Fruit fly (Drosophila melanogaster): ENCODE results near the gene Caf1-180.

The Caf1-180 gene

dm6 chrX:8627171-8627570, 21.1 kb upstream of the Caf1-180 start (continued):
- TF ChIP-seq CG2129 (GFP tag; IDR thresholded peaks at IDR 0.05; ENCODE audit: partially characterized antibody), result no peak
- peak; percentile 56 for TF ChIP-seq Mad (GFP tag; optimal IDR thresholded peaks at IDR 0.05)
- no peak for TF ChIP-seq BtbVII (GFP tag; optimal IDR thresholded peaks at IDR 0.05)
- peak; percentile 75 for TF ChIP-seq CG1233 (GFP tag; optimal IDR thresholded peaks at IDR 0.05)
- peak; percentile 36 for TF ChIP-seq CG14965 (GFP tag; optimal IDR thresholded peaks at IDR 0.05; ENCODE audit: borderline replicate concordance)
- no peak for TF ChIP-seq Doc2 (GFP tag; IDR thresholded peaks at IDR 0.05)
- TF ChIP-seq Chrac-16 (GFP tag; optimal IDR thresholded peaks at IDR 0.05), result peak; percentile 53
- peak; percentile 6 for TF ChIP-seq CG9437 (GFP tag; optimal IDR thresholded peaks at IDR 0.05)
- TF ChIP-seq CG6854 (GFP tag; optimal IDR thresholded peaks at IDR 0.05), result no peak
- TF ChIP-seq grn (GFP tag; optimal IDR thresholded peaks at IDR 0.05), result no peak
- TF ChIP-seq gsb (GFP tag; IDR thresholded peaks at IDR 0.05), result no peak
- no peak for TF ChIP-seq Dip3 (GFP tag; optimal IDR thresholded peaks at IDR 0.05)
- TF ChIP-seq repo (GFP tag; optimal IDR thresholded peaks at IDR 0.05), result no peak
- TF ChIP-seq ssp (GFP tag; IDR thresholded peaks at IDR 0.05), result peak; percentile 69
- peak; percentile 77 for TF ChIP-seq CG12391 (tag; optimal IDR thresholded peaks at IDR 0.05)
- peak; percentile 75 for TF ChIP-seq ATbp (GFP tag; optimal IDR thresholded peaks at IDR 0.05)
- TF ChIP-seq D19B (GFP tag; optimal IDR thresholded peaks at IDR 0.05), result no peak
- peak; percentile 58 for TF ChIP-seq CG11398 (GFP tag; optimal IDR thresholded peaks at IDR 0.05)
- no peak for TF ChIP-seq sr (GFP tag; IDR thresholded peaks at IDR 0.05)
- peak; percentile 86 for TF ChIP-seq slp2 (GFP tag; optimal IDR thresholded peaks at IDR 0.05)
- TF ChIP-seq unpg (GFP tag; optimal IDR thresholded peaks at IDR 0.05), result peak; percentile 75
- peak; percentile 60 for TF ChIP-seq CG7556 (GFP tag; optimal IDR thresholded peaks at IDR 0.05)
- TF ChIP-seq rib (GFP tag; IDR thresholded peaks at IDR 0.05), result no peak
- TF ChIP-seq CG15696 (tag; optimal IDR thresholded peaks at IDR 0.05), result peak; percentile 70
- TF ChIP-seq pho (GFP tag; optimal IDR thresholded peaks at IDR 0.05), result no peak
- TF ChIP-seq Hr3 (GFP tag; optimal IDR thresholded peaks at IDR 0.05), result peak; percentile 60
- no peak for TF ChIP-seq bbx (GFP tag; IDR thresholded peaks at IDR 0.05; ENCODE audit: partially characterized antibody)
- TF ChIP-seq CG12744 (GFP tag; optimal IDR thresholded peaks at IDR 0.05), result no peak
- no peak for TF ChIP-seq MESR4 (GFP tag; optimal IDR thresholded peaks at IDR 0.05)
- no peak for TF ChIP-seq CG10565 (GFP tag; optimal IDR thresholded peaks at IDR 0.05)
- no peak for TF ChIP-seq cad (GFP tag; optimal IDR thresholded peaks at IDR 0.05)
- TF ChIP-seq HmgD (GFP tag; optimal IDR thresholded peaks at IDR 0.05), result no peak
- TF ChIP-seq ftz-f1 (GFP tag; optimal IDR thresholded peaks at IDR 0.05), result no peak
- peak; percentile 1 for TF ChIP-seq CG11723 (GFP tag; optimal IDR thresholded peaks at IDR 0.05)
- TF ChIP-seq exex (tag; optimal IDR thresholded peaks at IDR 0.05), result no peak
- no peak for TF ChIP-seq Fer3 (tag; optimal IDR thresholded peaks at IDR 0.05)
- peak; percentile 42 for TF ChIP-seq CG8089 (GFP tag; optimal IDR thresholded peaks at IDR 0.05)
- no peak for TF ChIP-seq gcm2 (GFP tag; optimal IDR thresholded peaks at IDR 0.05)
- TF ChIP-seq cg (GFP tag; optimal IDR thresholded peaks at IDR 0.05), result no peak
- peak; percentile 47 for TF ChIP-seq CG9876 (GFP tag; optimal IDR thresholded peaks at IDR 0.05)
- no peak for TF ChIP-seq insv (GFP tag; optimal IDR thresholded peaks at IDR 0.05)
- no peak for TF ChIP-seq HLHmδ (GFP tag; optimal IDR thresholded peaks at IDR 0.05)
- no peak for TF ChIP-seq CG17912 (GFP tag; optimal IDR thresholded peaks at IDR 0.05)
- TF ChIP-seq CG1602 (GFP tag; optimal IDR thresholded peaks at IDR 0.05), result peak; percentile 47
- peak; percentile 70 for TF ChIP-seq HLH3B (GFP tag; IDR thresholded peaks at IDR 0.05)
- TF ChIP-seq vnd (GFP tag; IDR thresholded peaks at IDR 0.05; ENCODE audit: partially characterized antibody), result no peak
- TF ChIP-seq CG1529 (GFP tag; optimal IDR thresholded peaks at IDR 0.05), result peak; percentile 57
- no peak for TF ChIP-seq Adf1 (GFP tag; IDR thresholded peaks at IDR 0.05)
- TF ChIP-seq CG31365 (tag; optimal IDR thresholded peaks at IDR 0.05), result no peak
- TF ChIP-seq CG15073 (GFP tag; optimal IDR thresholded peaks at IDR 0.05), result no peak
- peak; percentile 86 for TF ChIP-seq pum (GFP tag; optimal IDR thresholded peaks at IDR 0.05)
- peak; percentile 39 for TF ChIP-seq CG3163 (GFP tag; optimal IDR thresholded peaks at IDR 0.05)
